Worm (Caenorhabditis elegans): ENCODE results near the gene ugt-5.

DNA sequence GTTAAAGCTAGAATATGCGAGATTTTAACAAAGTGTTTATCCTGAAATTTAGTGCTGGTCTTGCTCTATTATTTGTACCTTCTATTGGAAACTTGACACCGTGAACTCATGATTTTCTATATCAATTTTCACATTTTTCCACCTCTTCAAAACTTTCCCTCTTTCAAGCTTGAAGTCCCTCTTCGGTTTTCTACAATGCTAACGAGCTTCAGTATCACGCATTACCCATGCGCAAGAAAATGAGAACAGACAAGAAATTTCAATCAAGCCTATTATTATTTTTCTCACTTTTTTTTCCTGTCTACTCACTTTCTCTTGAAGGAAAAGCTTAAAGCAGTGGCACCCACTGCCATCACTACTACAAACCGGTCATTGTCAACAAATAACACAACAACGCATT, 19.0 kb upstream of the ugt-5 start:
- TF ChIP-seq pha-4 (tag; optimal IDR thresholded peaks at IDR 0.05), result no peak
- no peak for TF ChIP-seq dve-1 (tag; optimal IDR thresholded peaks at IDR 0.05)
- TF ChIP-seq pqm-1 (tag; optimal IDR thresholded peaks at IDR 0.05), result no peak

Measured in whole organism, late embryonic.